Fruit fly (Drosophila melanogaster) whole organism, prepupa: Measurements from ENCODE around the gene ninaC.

Source experiments
- Blimp-1 ChIP-seq: fragments of 200-800 bp; sonication (Bioruptor generic); optimal IDR thresholded peaks from 3 replicates; lab custom pipeline; 2017; ENCODE audit warnings: missing biosample characterization, missing genetic modification characterization, mild to moderate bottlenecking, moderate library complexity, missing genetic modification reagents
- CG11294 ChIP-seq: fragments of 200-800 bp; sonication (Bioruptor generic); IDR thresholded peaks from 2 replicates; pipeline ENCODE4 v1.3.6; 2022; ENCODE audit warnings: missing biosample characterization, missing genetic modification characterization
- CG11762 ChIP-seq: fragments of 200-800 bp; sonication (Bioruptor generic); optimal IDR thresholded peaks from 3 replicates; lab custom pipeline; 2016; ENCODE audit warnings: missing biosample characterization, missing genetic modification characterization; ENCODE audit not compliant: insufficient read depth
- CG11902 ChIP-seq: fragments of 200-800 bp; sonication (Bioruptor generic); optimal IDR thresholded peaks from 3 replicates; lab custom pipeline; 2016; ENCODE audit warnings: missing biosample characterization, missing genetic modification characterization
- CG1621 ChIP-seq: fragments of 200-800 bp; sonication (Bioruptor generic); optimal IDR thresholded peaks from 3 replicates; lab custom pipeline; 2018; ENCODE audit warnings: missing biosample characterization, mild to moderate bottlenecking, missing genetic modification characterization
- CG16779 ChIP-seq: fragments of 200-800 bp; sonication (Bioruptor generic); optimal IDR thresholded peaks from 3 replicates; lab custom pipeline; 2017; ENCODE audit warnings: missing biosample characterization, mild to moderate bottlenecking, missing genetic modification characterization
- CG31627 ChIP-seq: fragments of 200-800 bp; sonication (Bioruptor generic); optimal IDR thresholded peaks from 3 replicates; lab custom pipeline; 2016; ENCODE audit warnings: missing biosample characterization, missing genetic modification characterization
- CG34406 ChIP-seq: fragments of 200-800 bp; sonication (Bioruptor generic); optimal IDR thresholded peaks from 3 replicates; lab custom pipeline; 2016; ENCODE audit warnings: missing biosample characterization, missing genetic modification characterization
- CG3919 ChIP-seq: fragments of 200-800 bp; sonication (Bioruptor generic); optimal IDR thresholded peaks from 3 replicates; lab custom pipeline; 2016; ENCODE audit warnings: missing biosample characterization, missing genetic modification characterization
- CG6163 ChIP-seq: fragments of 200-800 bp; sonication (Bioruptor generic); IDR thresholded peaks from 3 replicates; pipeline ENCODE4 v1.3.6; 2022; ENCODE audit warnings: missing biosample characterization, missing genetic modification characterization
- CG6276 ChIP-seq: fragments of 200-800 bp; sonication (Bioruptor generic); optimal IDR thresholded peaks from 2 replicates; lab custom pipeline; 2017; ENCODE audit warnings: missing biosample characterization, mild to moderate bottlenecking, missing genetic modification characterization
- CG6792 ChIP-seq: fragments of 200-800 bp; sonication (Bioruptor generic); optimal IDR thresholded peaks from 3 replicates; lab custom pipeline; 2016; ENCODE audit warnings: missing biosample characterization, missing genetic modification characterization
- CG6808 ChIP-seq: fragments of 200-800 bp; sonication (Bioruptor generic); optimal IDR thresholded peaks from 3 replicates; lab custom pipeline; 2017; ENCODE audit warnings: missing biosample characterization, missing genetic modification characterization, mild to moderate bottlenecking, moderate library complexity, missing genetic modification reagents
- CG8119 ChIP-seq: fragments of 200-800 bp; sonication (Bioruptor generic); IDR thresholded peaks from 3 replicates; pipeline ENCODE4 v1.3.6; 2022; ENCODE audit warnings: missing biosample characterization, missing genetic modification characterization
- CG8319 ChIP-seq: fragments of 200-800 bp; sonication (Bioruptor generic); optimal IDR thresholded peaks from 3 replicates; lab custom pipeline; 2016; ENCODE audit warnings: missing biosample characterization, missing genetic modification characterization
- CG8632 ChIP-seq: fragments of 200-800 bp; sonication (Bioruptor generic); optimal IDR thresholded peaks from 3 replicates; lab custom pipeline; 2016; ENCODE audit warnings: missing biosample characterization, missing genetic modification characterization
- CG9139 ChIP-seq: fragments of 200-800 bp; sonication (Bioruptor generic); optimal IDR thresholded peaks from 3 replicates; lab custom pipeline; 2017; ENCODE audit warnings: missing biosample characterization, mild to moderate bottlenecking, missing genetic modification characterization
- Eip78C ChIP-seq: fragments of 200-800 bp; sonication (Bioruptor generic); peaks from one replicate; lab custom pipeline; 2016; ENCODE audit warnings: missing biosample characterization, missing genetic modification characterization
- Ets96B ChIP-seq: fragments of 200-800 bp; optimal IDR thresholded peaks from 2 replicates; lab custom pipeline; 2019; ENCODE audit warnings: missing biosample characterization, mild to moderate bottlenecking, missing genetic modification characterization, moderate library complexity
- Gug ChIP-seq: fragments of 200-800 bp; sonication (Bioruptor generic); IDR thresholded peaks from 2 replicates; pipeline ENCODE4 v1.3.6; 2022; ENCODE audit warnings: missing biosample characterization, missing genetic modification characterization
- Hr38 ChIP-seq: sonication (Bioruptor generic); optimal IDR thresholded peaks from 2 replicates; lab custom pipeline; 2016; ENCODE audit warnings: missing biosample characterization, missing genetic modification characterization
- Hr39 ChIP-seq: fragments of 200-800 bp; sonication (Bioruptor generic); optimal IDR thresholded peaks from 2 replicates; lab custom pipeline; 2016; ENCODE audit warnings: missing biosample characterization, missing genetic modification characterization
- Lpt ChIP-seq: fragments of 200-800 bp; sonication (Bioruptor generic); optimal IDR thresholded peaks from 3 replicates; lab custom pipeline; 2016; ENCODE audit warnings: missing biosample characterization, missing genetic modification characterization
- Smox ChIP-seq: fragments of 200-800 bp; sonication (Bioruptor generic); optimal IDR thresholded peaks from 3 replicates; lab custom pipeline; 2016; ENCODE audit warnings: missing biosample characterization, missing genetic modification characterization
- achi ChIP-seq: fragments of 200-800 bp; sonication (Bioruptor generic); optimal IDR thresholded peaks from 3 replicates; lab custom pipeline; 2016; ENCODE audit warnings: missing biosample characterization, missing genetic modification characterization
- acj6 ChIP-seq: fragments of 200-800 bp; sonication (Bioruptor generic); optimal IDR thresholded peaks from 3 replicates; lab custom pipeline; 2016; ENCODE audit warnings: missing biosample characterization, missing genetic modification characterization
- eg ChIP-seq: fragments of 200-800 bp; sonication (Bioruptor generic); IDR thresholded peaks from 3 replicates; pipeline ENCODE4 v1.3.6; 2022; ENCODE audit warnings: missing biosample characterization, missing genetic modification characterization
- esn ChIP-seq: fragments of 200-800 bp; sonication (Bioruptor generic); optimal IDR thresholded peaks from 2 replicates; lab custom pipeline; 2016; ENCODE audit warnings: missing biosample characterization, mild to moderate bottlenecking, missing genetic modification characterization, moderate library complexity
- fd59A ChIP-seq: fragments of 200-800 bp; sonication (Bioruptor generic); optimal IDR thresholded peaks from 2 replicates; lab custom pipeline; 2017; ENCODE audit warnings: missing biosample characterization, mild to moderate bottlenecking, missing genetic modification characterization, missing genetic modification reagents
- fkh ChIP-seq: fragments of 200-800 bp; sonication (Bioruptor generic); optimal IDR thresholded peaks from 3 replicates; lab custom pipeline; 2017; ENCODE audit warnings: missing biosample characterization, mild to moderate bottlenecking, missing genetic modification characterization, moderate library complexity
- lz ChIP-seq: fragments of 200-800 bp; sonication (Bioruptor generic); optimal IDR thresholded peaks from 3 replicates; lab custom pipeline; 2016; ENCODE audit warnings: missing biosample characterization, missing genetic modification characterization
- net ChIP-seq: fragments of 200-800 bp; sonication (Bioruptor generic); optimal IDR thresholded peaks from 3 replicates; lab custom pipeline; 2016; ENCODE audit warnings: missing biosample characterization, missing genetic modification characterization
- spab ChIP-seq: fragments of 200-800 bp; sonication (Bioruptor generic); optimal IDR thresholded peaks from 2 replicates; lab custom pipeline; 2017; ENCODE audit warnings: missing biosample characterization, mild to moderate bottlenecking, missing genetic modification characterization, missing genetic modification reagents
- svp ChIP-seq: fragments of 200-800 bp; sonication (Bioruptor generic); peaks from one replicate; lab custom pipeline; 2016; ENCODE audit warnings: missing biosample characterization, missing genetic modification characterization

Gene ninaC

dm6 chr2L:7334183-7334582 lies 43.3 kb upstream of the ninaC start (continued):
- TF ChIP-seq CG6792 (GFP tag; lab: Kevin White, UChicago) (peak; percentile 33), acj6 (GFP tag; lab: Kevin White, UChicago) (peak; percentile 10), CG3919 (GFP tag; lab: Kevin White, UChicago) (peak; percentile 31), spab (GFP tag; lab: Kevin White, UChicago) (peak; percentile 35), CG11902 (GFP tag; lab: Kevin White, UChicago) (no peak), CG6163 (GFP tag; lab: Robert Waterston, UW) (peak; percentile 77), Hr39 (peak; percentile 21), fkh (GFP tag; lab: Kevin White, UChicago) (no peak), CG11762 (peak; percentile 2), Ets96B (tag; lab: Kevin White, UChicago) (peak; percentile 18), lz (peak; percentile 18), CG6276 (GFP tag; lab: Kevin White, UChicago) (no peak)

dm6 chr2L:7339392-7340014 lies 38.0 kb upstream of the ninaC start:
- TF ChIP-seq achi (GFP tag; lab: Kevin White, UChicago) (no peak), Eip78C (GFP tag; lab: Kevin White, UChicago) (peak; percentile 26), CG31627 (no peak), Smox (GFP tag; lab: Kevin White, UChicago) (no peak), CG8632 (GFP tag; lab: Kevin White, UChicago) (no peak), net (no peak), CG34406 (no peak), svp (GFP tag; lab: Kevin White, UChicago) (peak; percentile 29), CG6163 (GFP tag; lab: Robert Waterston, UW) (0 out of 3 replicates have a peak, but pooled peaks have one; percentile 8), fkh (GFP tag; lab: Kevin White, UChicago) (peak; percentile 85)

DNA sequence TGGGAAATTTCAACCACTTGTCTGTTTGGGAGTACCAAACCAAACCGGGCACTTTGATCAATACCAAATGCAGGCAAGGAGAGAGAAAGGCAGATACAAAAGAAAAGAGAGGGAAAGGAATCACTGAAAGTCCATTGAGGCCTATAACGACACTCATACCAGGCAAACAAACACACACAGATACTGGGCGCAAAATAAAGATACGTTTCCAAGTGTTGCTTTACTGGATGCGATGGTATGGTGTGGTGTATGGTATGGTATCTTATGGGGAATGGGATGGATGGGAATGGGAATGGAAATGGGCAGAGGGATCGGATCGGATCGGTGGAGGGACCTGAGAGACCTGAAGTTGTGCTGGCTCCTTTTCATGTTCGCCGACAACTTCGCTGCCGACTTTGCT lies 37.4 kb upstream of the ninaC start:
- TF ChIP-seq CG8119 (GFP tag; lab: Robert Waterston, UW) = no peak
- TF ChIP-seq Blimp-1 (GFP tag; lab: Kevin White, UChicago) = peak; percentile 19
- no peak for TF ChIP-seq CG8319 (GFP tag; lab: Kevin White, UChicago)
- no peak for TF ChIP-seq acj6 (GFP tag; lab: Kevin White, UChicago)
- TF ChIP-seq fd59A (GFP tag; lab: Kevin White, UChicago) = no peak
- TF ChIP-seq eg (GFP tag; lab: Robert Waterston, UW) = no peak
- TF ChIP-seq Hr38 (GFP tag; lab: Kevin White, UChicago) = no peak
- peak; percentile 64 for TF ChIP-seq Eip78C (GFP tag; lab: Kevin White, UChicago)
- TF ChIP-seq esn = no peak
- TF ChIP-seq fkh (GFP tag; lab: Kevin White, UChicago) = no peak
- TF ChIP-seq Gug (GFP tag; lab: Robert Waterston, UW) = no peak
- no peak for TF ChIP-seq CG16779 (tag; lab: Kevin White, UChicago)
- no peak for TF ChIP-seq CG34406
- TF ChIP-seq Lpt (GFP tag; lab: Kevin White, UChicago) = no peak
- TF ChIP-seq CG9139 (GFP tag; lab: Kevin White, UChicago) = no peak
- no peak for TF ChIP-seq CG1621 (tag; lab: Kevin White, UChicago)
- no peak for TF ChIP-seq CG11294

dm6 chr2L:7352775-7353187 lies 24.7 kb upstream of the ninaC start:
- TF ChIP-seq CG6808 = no peak
